Fruit fly (Drosophila melanogaster): ENCODE results near the gene stet.

Gene stet

dm6 chr3L:1457281-1457680, 32.1 kb downstream of the stet start (continued):
- TF ChIP-seq salr (GFP tag; optimal IDR thresholded peaks at IDR 0.05) (no peak), net (GFP tag; optimal IDR thresholded peaks at IDR 0.05) (peak; percentile 41)

- peak; percentile 9 for TF ChIP-seq Sox15 (GFP tag; optimal IDR thresholded peaks at IDR 0.05)
- peak; percentile 9 for TF ChIP-seq Smox (GFP tag; optimal IDR thresholded peaks at IDR 0.05)
- no peak for TF ChIP-seq salr (GFP tag; optimal IDR thresholded peaks at IDR 0.05)
- TF ChIP-seq acj6 (GFP tag; optimal IDR thresholded peaks at IDR 0.05), result peak; percentile 27
- TF ChIP-seq lz (GFP tag; optimal IDR thresholded peaks at IDR 0.05), result no peak
- no peak for TF ChIP-seq CG6792 (GFP tag; optimal IDR thresholded peaks at IDR 0.05)
- TF ChIP-seq esn (GFP tag; optimal IDR thresholded peaks at IDR 0.05), result peak; percentile 19
- TF ChIP-seq CG4318 (GFP tag; optimal IDR thresholded peaks at IDR 0.05), result no peak
- peak; percentile 18 for TF ChIP-seq CG31627 (GFP tag; optimal IDR thresholded peaks at IDR 0.05)
- TF ChIP-seq CG3032 (tag; optimal IDR thresholded peaks at IDR 0.05), result peak; percentile 10
- peak; percentile 17 for TF ChIP-seq achi (GFP tag; optimal IDR thresholded peaks at IDR 0.05)
- TF ChIP-seq CG6854 (GFP tag; optimal IDR thresholded peaks at IDR 0.05), result no peak
- TF ChIP-seq Sox102F (GFP tag; optimal IDR thresholded peaks at IDR 0.05), result peak; percentile 28
- TF ChIP-seq CG34406 (GFP tag; optimal IDR thresholded peaks at IDR 0.05), result no peak
- peak; percentile 3 for TF ChIP-seq topi (GFP tag; optimal IDR thresholded peaks at IDR 0.05)
- TF ChIP-seq Ets21C (GFP tag; optimal IDR thresholded peaks at IDR 0.05), result no peak
- TF ChIP-seq svp (GFP tag), result peak; percentile 44
- no peak for TF ChIP-seq Blimp-1 (GFP tag; optimal IDR thresholded peaks at IDR 0.05)
- peak; percentile 46 for TF ChIP-seq Ets96B (tag; optimal IDR thresholded peaks at IDR 0.05)
- no peak for TF ChIP-seq CG6276 (GFP tag; optimal IDR thresholded peaks at IDR 0.05)
- TF ChIP-seq dac (GFP tag; optimal IDR thresholded peaks at IDR 0.05), result no peak
- TF ChIP-seq CG8119 (GFP tag; IDR thresholded peaks at IDR 0.05), result peak; percentile 48; the same call in 1 of the 3 replicates
- no peak for TF ChIP-seq fd85E (GFP tag; optimal IDR thresholded peaks at IDR 0.05)
- TF ChIP-seq Eip75B (GFP tag; optimal IDR thresholded peaks at IDR 0.05), result peak; percentile 19
- no peak for TF ChIP-seq net (GFP tag; optimal IDR thresholded peaks at IDR 0.05)
- TF ChIP-seq Lpt (GFP tag; optimal IDR thresholded peaks at IDR 0.05), result no peak
- no peak for TF ChIP-seq CG7368 (GFP tag; optimal IDR thresholded peaks at IDR 0.05)
- TF ChIP-seq CG15336 (GFP tag; IDR thresholded peaks at IDR 0.05), result peak; percentile 42
- no peak for TF ChIP-seq CG11762 (GFP tag; optimal IDR thresholded peaks at IDR 0.05; ENCODE audit: insufficient read depth)
- TF ChIP-seq CG9139 (GFP tag; optimal IDR thresholded peaks at IDR 0.05), result no peak
- TF ChIP-seq CG10669 (GFP tag; optimal IDR thresholded peaks at IDR 0.05), result peak; percentile 16
- TF ChIP-seq CG11902 (GFP tag; optimal IDR thresholded peaks at IDR 0.05), result no peak
- no peak for TF ChIP-seq dsx (GFP tag; optimal IDR thresholded peaks at IDR 0.05; ENCODE audit: poor library complexity, severe bottlenecking)
- 0 out of 3 replicates have a peak, but pooled peaks have one; percentile 24 for TF ChIP-seq eg (GFP tag; IDR thresholded peaks at IDR 0.05)
- 0 out of 2 replicates have a peak, but pooled peaks have one; percentile 20 for TF ChIP-seq Gug (GFP tag; IDR thresholded peaks at IDR 0.05)
- TF ChIP-seq CG16779 (tag; optimal IDR thresholded peaks at IDR 0.05), result no peak
- TF ChIP-seq fkh (GFP tag; optimal IDR thresholded peaks at IDR 0.05), result no peak
- TF ChIP-seq CG10631 (GFP tag; optimal IDR thresholded peaks at IDR 0.05), result peak; percentile 28
- TF ChIP-seq ss (GFP tag; optimal IDR thresholded peaks at IDR 0.05), result no peak
- TF ChIP-seq CG3919 (GFP tag; optimal IDR thresholded peaks at IDR 0.05), result peak; percentile 29
- no peak for TF ChIP-seq CG1621 (tag; optimal IDR thresholded peaks at IDR 0.05)
- TF ChIP-seq Eip93F (GFP tag; optimal IDR thresholded peaks at IDR 0.05), result no peak
- peak; percentile 62 for TF ChIP-seq Eip78C (GFP tag)
- TF ChIP-seq Met (GFP tag; optimal IDR thresholded peaks at IDR 0.05), result peak; percentile 19
- TF ChIP-seq vri (GFP tag; optimal IDR thresholded peaks at IDR 0.05), result peak; percentile 2
- TF ChIP-seq Hr38 (GFP tag; optimal IDR thresholded peaks at IDR 0.05), result no peak
- peak; percentile 32 for TF ChIP-seq OdsH (GFP tag; optimal IDR thresholded peaks at IDR 0.05)
- TF ChIP-seq CG6808 (GFP tag; optimal IDR thresholded peaks at IDR 0.05), result no peak
- 0 out of 3 replicates have a peak, but pooled peaks have one; percentile 48 for TF ChIP-seq CG6163 (GFP tag; IDR thresholded peaks at IDR 0.05)
- TF ChIP-seq fd59A (GFP tag; optimal IDR thresholded peaks at IDR 0.05), result no peak
Measured at dm6 chr3L:1450940-1451339, 38.4 kb downstream of the stet start.
